Fruit fly (Drosophila melanogaster) whole organism, embryonic: ENCODE measurements around the gene CG7408.
A peak's percentile ranks its signal among the peaks of the same experiment; 100 is the strongest.

Experiments used
- Bdp1 ChIP-seq: fragments of 200-800 bp; sonication (Bioruptor generic); optimal IDR thresholded peaks from 3 replicates; lab custom pipeline; 2016; ENCODE audit warnings: missing biosample characterization, missing genetic modification characterization
- Bgb ChIP-seq: fragments of 200-800 bp; sonication (Bioruptor generic); IDR thresholded peaks from 2 replicates; pipeline ENCODE4 v1.3.6; 2022; ENCODE audit warnings: missing biosample characterization, missing genetic modification characterization; ENCODE audit not compliant: partially characterized antibody
- C15 ChIP-seq: fragments of 200-800 bp; sonication (Bioruptor generic); IDR thresholded peaks from 3 replicates; pipeline ENCODE4 v1.3.6; 2022; ENCODE audit warnings: missing biosample characterization, missing genetic modification characterization
- CG10209 ChIP-seq: fragments of 200-800 bp; sonication (Bioruptor generic); optimal IDR thresholded peaks from 3 replicates; lab custom pipeline; 2017; ENCODE audit warnings: missing biosample characterization, mild to moderate bottlenecking, missing genetic modification characterization, missing genetic modification reagents
- CG10366 ChIP-seq: fragments of 200-800 bp; sonication (Bioruptor generic); IDR thresholded peaks from 2 replicates; pipeline ENCODE4 v1.3.6; 2022; ENCODE audit warnings: missing biosample characterization, missing genetic modification characterization
- CG12071 ChIP-seq: fragments of 200-800 bp; sonication (Bioruptor generic); optimal IDR thresholded peaks from 3 replicates; lab custom pipeline; 2018; ENCODE audit warnings: missing biosample characterization, mild to moderate bottlenecking, missing genetic modification characterization
- CG13123 ChIP-seq: fragments of 200-800 bp; sonication (Bioruptor generic); optimal IDR thresholded peaks from 2 replicates; lab custom pipeline; 2016; ENCODE audit warnings: missing biosample characterization, missing genetic modification characterization
- CG13894 ChIP-seq: fragments of 200-800 bp; sonication (Bioruptor generic); optimal IDR thresholded peaks from 3 replicates; lab custom pipeline; 2018; ENCODE audit warnings: missing biosample characterization, mild to moderate bottlenecking, missing genetic modification characterization, moderate library complexity
- CG15269 ChIP-seq: fragments of 200-800 bp; sonication (Bioruptor generic); optimal IDR thresholded peaks from 2 replicates; lab custom pipeline; 2018; ENCODE audit warnings: missing biosample characterization, mild to moderate bottlenecking, missing genetic modification characterization, moderate library complexity
- CG16813 ChIP-seq: fragments of 200-800 bp; sonication (Bioruptor generic); IDR thresholded peaks from 3 replicates; pipeline ENCODE4 v1.3.6; 2022; ENCODE audit warnings: missing biosample characterization, missing genetic modification characterization; ENCODE audit not compliant: partially characterized antibody
- CG2129 ChIP-seq: fragments of 200-800 bp; sonication (Bioruptor generic); IDR thresholded peaks from 2 replicates; pipeline ENCODE4 v1.3.6; 2022; ENCODE audit warnings: missing biosample characterization, missing genetic modification characterization; ENCODE audit not compliant: partially characterized antibody
- CG2678 ChIP-seq: fragments of 200-800 bp; sonication (Bioruptor generic); optimal IDR thresholded peaks from 3 replicates; lab custom pipeline; 2019; ENCODE audit warnings: missing biosample characterization, mild to moderate bottlenecking, missing genetic modification characterization, moderate library complexity
- CG2875 ChIP-seq: fragments of 200-800 bp; sonication (Bioruptor generic); optimal IDR thresholded peaks from 2 replicates; lab custom pipeline; 2017; ENCODE audit warnings: missing biosample characterization, mild to moderate bottlenecking, missing genetic modification characterization, missing genetic modification reagents
- CG31224 ChIP-seq: fragments of 200-800 bp; sonication (Bioruptor generic); IDR thresholded peaks from 2 replicates; pipeline ENCODE4 v1.3.6; 2022; ENCODE audit warnings: missing biosample characterization, missing genetic modification characterization
- CG31365 ChIP-seq: fragments of 200-800 bp; sonication (Bioruptor generic); optimal IDR thresholded peaks from 2 replicates; lab custom pipeline; 2018; ENCODE audit warnings: missing biosample characterization, mild to moderate bottlenecking, missing genetic modification characterization
- CG6654 ChIP-seq: fragments of 200-800 bp; sonication (Bioruptor generic); optimal IDR thresholded peaks from 2 replicates; lab custom pipeline; 2017; ENCODE audit warnings: missing biosample characterization, mild to moderate bottlenecking, missing genetic modification characterization
- CG7372 ChIP-seq: fragments of 200-800 bp; sonication (Bioruptor generic); IDR thresholded peaks from 2 replicates; pipeline ENCODE4 v1.3.6; 2022; ENCODE audit warnings: missing biosample characterization, missing genetic modification characterization
- CG7963 ChIP-seq: fragments of 200-800 bp; sonication (Bioruptor generic); IDR thresholded peaks from 3 replicates; pipeline ENCODE4 v1.3.6; 2022; ENCODE audit warnings: missing biosample characterization, missing genetic modification characterization; ENCODE audit not compliant: partially characterized antibody
- CHES-1-like ChIP-seq: fragments of 200-800 bp; sonication (Bioruptor generic); optimal IDR thresholded peaks from 2 replicates; lab custom pipeline; 2016; ENCODE audit warnings: missing biosample characterization, missing genetic modification characterization
- CoRest ChIP-seq: fragments of 200-800 bp; sonication (Bioruptor generic); optimal IDR thresholded peaks from 3 replicates; lab custom pipeline; 2018; ENCODE audit warnings: missing biosample characterization, mild to moderate bottlenecking, missing genetic modification characterization, moderate library complexity
- Dll ChIP-seq: fragments of 200-800 bp; sonication (Bioruptor generic); IDR thresholded peaks from 4 replicates; pipeline ENCODE4 v1.3.6; 2022; ENCODE audit warnings: missing biosample characterization, missing genetic modification characterization; ENCODE audit not compliant: partially characterized antibody
- Elba2 ChIP-seq: fragments of 200-800 bp; sonication (Bioruptor generic); optimal IDR thresholded peaks from 3 replicates; lab custom pipeline; 2016; ENCODE audit warnings: missing biosample characterization, missing genetic modification characterization
- H15 ChIP-seq: fragments of 200-800 bp; sonication (Bioruptor generic); IDR thresholded peaks from 3 replicates; pipeline ENCODE4 v1.3.6; 2022; ENCODE audit warnings: missing biosample characterization, missing genetic modification characterization
- Hmx ChIP-seq: fragments of 200-800 bp; sonication (Bioruptor generic); optimal IDR thresholded peaks from 2 replicates; lab custom pipeline; 2016; ENCODE audit warnings: missing biosample characterization, missing genetic modification characterization
- Hr78 ChIP-seq, 2 experiments: fragments of 200-800 bp in 1 of 2; fragments of >200 bp in 1 of 2; sonication (Bioruptor generic) in 1 of 2; optimal IDR thresholded peaks; 2 replicates each; lab custom pipeline; 2017 to 2019; ENCODE audit warnings: missing biosample characterization in 2 of 2, missing genetic modification characterization in 2 of 2, mild to moderate bottlenecking in 1 of 2, moderate library complexity in 1 of 2
- MTF-1 ChIP-seq: fragments of 200-800 bp; sonication (Bioruptor generic); optimal IDR thresholded peaks from 2 replicates; lab custom pipeline; 2018; ENCODE audit warnings: missing biosample characterization, mild to moderate bottlenecking, missing genetic modification characterization, borderline replicate concordance
- Nf-YB ChIP-seq: fragments of 200-800 bp; sonication (Bioruptor generic); optimal IDR thresholded peaks from 3 replicates; lab custom pipeline; 2019; ENCODE audit warnings: missing biosample characterization, mild to moderate bottlenecking, missing genetic modification characterization, moderate library complexity
- Nf-YC ChIP-seq: fragments of 200-800 bp; optimal IDR thresholded peaks from 3 replicates; lab custom pipeline; 2019; ENCODE audit warnings: missing biosample characterization, mild to moderate bottlenecking, missing genetic modification characterization, moderate library complexity
- Ptx1 ChIP-seq: fragments of 200-800 bp; sonication (Bioruptor generic); IDR thresholded peaks from 2 replicates; pipeline ENCODE4 v1.3.6; 2022; ENCODE audit warnings: missing biosample characterization, missing genetic modification characterization
- Vsx1 ChIP-seq: fragments of 200-800 bp; sonication (Bioruptor generic); optimal IDR thresholded peaks from 2 replicates; lab custom pipeline; 2017; ENCODE audit warnings: missing biosample characterization, mild to moderate bottlenecking, missing genetic modification characterization, missing genetic modification reagents
- ab ChIP-seq: fragments of 200-800 bp; sonication (Bioruptor generic); optimal IDR thresholded peaks from 2 replicates; lab custom pipeline; 2016; ENCODE audit warnings: missing biosample characterization, missing genetic modification characterization
- chn ChIP-seq: fragments of 200-800 bp; sonication (Bioruptor generic); optimal IDR thresholded peaks from 2 replicates; lab custom pipeline; 2016; ENCODE audit warnings: missing biosample characterization, missing genetic modification characterization
- ci ChIP-seq: fragments of 200-800 bp; sonication (Bioruptor generic); IDR thresholded peaks from 3 replicates; pipeline ENCODE4 v1.3.6; 2022; ENCODE audit warnings: missing biosample characterization, missing genetic modification characterization
- cwo ChIP-seq: fragments of 200-800 bp; sonication (Bioruptor generic); optimal IDR thresholded peaks from 3 replicates; lab custom pipeline; 2017; ENCODE audit warnings: missing biosample characterization, missing genetic modification characterization, mild to moderate bottlenecking, moderate library complexity, missing genetic modification reagents
- fd102C ChIP-seq: fragments of 200-800 bp; sonication (Bioruptor generic); optimal IDR thresholded peaks from 2 replicates; lab custom pipeline; 2018; ENCODE audit warnings: missing biosample characterization, mild to moderate bottlenecking, missing genetic modification characterization, moderate library complexity
- fu2 ChIP-seq: fragments of 200-800 bp; sonication (Bioruptor generic); optimal IDR thresholded peaks from 2 replicates; lab custom pipeline; 2016; ENCODE audit warnings: missing biosample characterization, missing genetic modification characterization
- hkb ChIP-seq, 2 experiments: fragments of 200-800 bp in 1 of 2; fragments of >200 bp in 1 of 2; sonication (Bioruptor generic) in 1 of 2; IDR thresholded peaks in 1 of 2; optimal IDR thresholded peaks in 1 of 2; 2 replicates each; pipeline versions ENCODE4 v1.3.6 to Lab custom; 2017 to 2022; ENCODE audit warnings: missing biosample characterization in 1 of 2, missing genetic modification characterization in 1 of 2
- lab ChIP-seq: fragments of 200-800 bp; sonication (Bioruptor generic); optimal IDR thresholded peaks from 3 replicates; lab custom pipeline; 2017; ENCODE audit warnings: missing biosample characterization, missing genetic modification characterization, mild to moderate bottlenecking, moderate library complexity, missing genetic modification reagents
- lbe ChIP-seq: fragments of 200-800 bp; sonication (Bioruptor generic); optimal IDR thresholded peaks from 2 replicates; lab custom pipeline; 2016; ENCODE audit warnings: missing biosample characterization, mild to moderate bottlenecking, missing genetic modification characterization
- pros ChIP-seq: fragments of 200-800 bp; sonication (Bioruptor generic); optimal IDR thresholded peaks from 3 replicates; lab custom pipeline; 2019; ENCODE audit warnings: missing biosample characterization, mild to moderate bottlenecking, missing genetic modification characterization, moderate library complexity
- sens ChIP-seq: fragments of 200-800 bp; sonication (Bioruptor generic); peaks from one replicate; lab custom pipeline; 2016; ENCODE audit warnings: missing biosample characterization, missing genetic modification characterization
- sisA ChIP-seq: fragments of 200-800 bp; sonication (Bioruptor generic); IDR thresholded peaks from 2 replicates; pipeline ENCODE4 v1.3.6; 2022; ENCODE audit warnings: missing biosample characterization, missing genetic modification characterization
- so ChIP-seq: fragments of 200-800 bp; sonication (Bioruptor generic); IDR thresholded peaks from 3 replicates; pipeline ENCODE4 v1.3.6; 2022; ENCODE audit warnings: missing biosample characterization, missing genetic modification characterization
- sqz ChIP-seq: fragments of 200-800 bp; sonication (Bioruptor generic); optimal IDR thresholded peaks from 3 replicates; lab custom pipeline; 2018; ENCODE audit warnings: missing biosample characterization, mild to moderate bottlenecking, missing genetic modification characterization
- sug ChIP-seq: fragments of 200-800 bp; optimal IDR thresholded peaks from 2 replicates; lab custom pipeline; 2019; ENCODE audit warnings: missing biosample characterization, mild to moderate bottlenecking, missing genetic modification characterization, moderate library complexity
- trh ChIP-seq: fragments of 200-800 bp; sonication (Bioruptor generic); optimal IDR thresholded peaks from 2 replicates; lab custom pipeline; 2016; ENCODE audit warnings: missing biosample characterization, missing genetic modification characterization
- unpg ChIP-seq: fragments of 200-800 bp; sonication (Bioruptor generic); optimal IDR thresholded peaks from 3 replicates; lab custom pipeline; 2018; ENCODE audit warnings: missing biosample characterization, mild to moderate bottlenecking, missing genetic modification characterization, moderate library complexity
- usp ChIP-seq: fragments of >200 bp; optimal IDR thresholded peaks from 2 replicates; lab custom pipeline; 2017; ENCODE audit warnings: missing biosample characterization, missing genetic modification characterization
- zfh1 ChIP-seq: fragments of 200-800 bp; sonication (Bioruptor generic); IDR thresholded peaks from 3 replicates; pipeline ENCODE4 v1.3.6; 2022; ENCODE audit warnings: missing biosample characterization, missing genetic modification characterization

Gene CG7408

dm6 chr3L:17907609-17908160, 28.8 kb downstream of the CG7408 start, which contains the start of the genes Prestin and Wdr92 (continued):
- TF ChIP-seq hkb (optimal IDR thresholded peaks at IDR 0.05; lab: Kevin White, UChicago) (no peak), hkb (GFP tag; IDR thresholded peaks at IDR 0.05; lab: Robert Waterston, UW) (peak; percentile 59; the same call in 1 of the 2 replicates), Ptx1 (no peak), pros (GFP tag; lab: Kevin White, UChicago) (no peak), CG12071 (peak; percentile 49), chn (GFP tag; lab: Kevin White, UChicago) (no peak), CG16813 (GFP tag; lab: Robert Waterston, UW) (peak; percentile 75), Nf-YC (tag; lab: Kevin White, UChicago) (peak; percentile 60), ci (peak; percentile 69; the same call in 2 of the 3 replicates), CG2678 (peak; percentile 36), trh (GFP tag; lab: Kevin White, UChicago) (no peak), sqz (GFP tag; lab: Kevin White, UChicago) (peak; percentile 85), C15 (no peak), Vsx1 (GFP tag; lab: Kevin White, UChicago) (peak; percentile 6), fu2 (GFP tag; lab: Kevin White, UChicago) (no peak), Hmx (no peak), Dll (GFP tag; lab: Robert Waterston, UW) (peak; percentile 94), ab (GFP tag; lab: Kevin White, UChicago) (no peak), fd102C (GFP tag; lab: Kevin White, UChicago) (no peak), MTF-1 (peak; percentile 38), CG10366 (GFP tag; lab: Robert Waterston, UW) (no peak), CG15269 (tag; lab: Kevin White, UChicago) (peak; percentile 50), zfh1 (GFP tag; lab: Robert Waterston, UW) (no peak), CG31224 (GFP tag; lab: Robert Waterston, UW) (no peak), lab (peak; percentile 41), Bgb (GFP tag; lab: Robert Waterston, UW) (peak; percentile 67), sisA (GFP tag; lab: Robert Waterston, UW) (no peak), Hr78 (GFP tag; optimal IDR thresholded peaks at IDR 0.05; lab: Kevin White, UChicago) (peak in 1 of 2 experiments; percentile 79), cwo (GFP tag; lab: Kevin White, UChicago) (peak; percentile 29), Bdp1 (GFP tag; lab: Kevin White, UChicago) (no peak), sug (peak; percentile 73), usp (GFP tag; lab: Kevin White, UChicago) (no peak), CG7372 (GFP tag; lab: Robert Waterston, UW) (no peak), Elba2 (GFP tag; lab: Kevin White, UChicago) (no peak), CoRest (tag; lab: Kevin White, UChicago) (peak; percentile 28), CHES-1-like (GFP tag; lab: Kevin White, UChicago) (peak; percentile 1), CG13894 (peak; percentile 63), CG13123 (GFP tag; lab: Kevin White, UChicago) (no peak), CG2129 (peak; percentile 36; the same call in 1 of the 2 replicates), lbe (peak; percentile 53), CG6654 (GFP tag; lab: Kevin White, UChicago) (no peak), Nf-YB (GFP tag; lab: Kevin White, UChicago) (no peak), so (GFP tag; lab: Robert Waterston, UW) (no peak; the same call in 2 of the 3 replicates), CG31365 (tag; lab: Kevin White, UChicago) (peak; percentile 6), CG2875 (no peak), CG10209 (GFP tag; lab: Kevin White, UChicago) (peak; percentile 0), CG7963 (peak; percentile 62; the same call in 2 of the 3 replicates), sens (GFP tag; lab: Kevin White, UChicago) (peak; percentile 77), unpg (GFP tag; lab: Kevin White, UChicago) (peak; percentile 8), H15 (GFP tag; lab: Robert Waterston, UW) (no peak)
